Worm (Caenorhabditis elegans) whole organism, L4/young adult: ENCODE measurements around the gene F47G9.6.

Experiments used
- W03F9.2 ChIP-seq: fragments of 150-350 bp; optimal IDR thresholded peaks from 2 replicates; lab custom pipeline; 2014; ENCODE audit warnings: missing biosample characterization, missing genetic modification characterization
- dao-5 ChIP-seq: sonication (generic microtip); optimal IDR thresholded peaks from 2 replicates; lab custom pipeline; 2016; ENCODE audit warnings: missing genotype, missing genetic modification characterization, moderate library complexity, missing compliant biosample characterization
- him-1 ChIP-seq: sonication (generic microtip); optimal IDR thresholded peaks from 2 replicates; lab custom pipeline; 2016; ENCODE audit warnings: missing genotype, missing genetic modification reagents, missing genetic modification characterization, missing compliant biosample characterization

DNA sequence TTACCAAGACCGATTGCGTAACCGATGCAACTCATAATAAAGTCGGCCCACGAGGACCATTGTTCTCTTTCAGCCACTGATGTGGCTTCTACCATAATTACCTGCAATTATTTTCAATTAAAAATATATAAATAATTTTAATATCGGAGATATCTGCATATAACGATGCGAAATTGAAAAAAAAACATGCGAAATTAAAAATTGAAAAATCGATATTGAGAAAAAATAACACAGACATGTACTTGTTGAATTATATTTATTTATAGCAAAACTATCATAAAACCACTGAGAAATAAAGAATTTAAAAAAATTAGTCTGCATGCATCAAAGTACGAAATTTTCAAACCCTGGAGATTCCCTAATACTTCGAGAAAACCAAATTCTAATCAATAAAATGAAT is 20.9 kb upstream of the F47G9.6 start, which contains the start of gene snf-11:
- TF ChIP-seq him-1 (tag; lab: Kevin White, UChicago) (no peak), W03F9.2 (tag; lab: Kevin White, UChicago) (no peak), dao-5 (no peak)
